Fruit fly (Drosophila melanogaster) whole organism, wandering third instar larva: ENCODE measurements around the gene CG3655.
A peak's percentile ranks its signal among the peaks of the same experiment; 100 is the strongest.

Experiments
- Abd-B ChIP-seq: fragments of >200 bp; optimal IDR thresholded peaks from 2 replicates; lab custom pipeline; 2017; ENCODE audit warnings: missing biosample characterization, missing genetic modification characterization
- CG32264 ChIP-seq: fragments of 200-800 bp; sonication (Bioruptor generic); optimal IDR thresholded peaks from 2 replicates; lab custom pipeline; 2016; ENCODE audit warnings: missing biosample characterization, missing genetic modification characterization
- CG9705 ChIP-seq: fragments of 200-800 bp; sonication (Bioruptor generic); optimal IDR thresholded peaks from 2 replicates; lab custom pipeline; 2018; ENCODE audit warnings: missing biosample characterization, mild to moderate bottlenecking, missing genetic modification characterization
- CrebA ChIP-seq: fragments of 200-800 bp; sonication (Bioruptor generic); optimal IDR thresholded peaks from 2 replicates; lab custom pipeline; 2016; ENCODE audit warnings: missing biosample characterization, mild to moderate bottlenecking, missing genetic modification characterization, borderline replicate concordance
- Dif ChIP-seq: fragments of 200-275, 200-300 bp; sonication (Bioruptor generic); optimal IDR thresholded peaks from 2 replicates; lab custom pipeline; 2018; ENCODE audit warnings: missing biosample characterization, missing genetic modification characterization; ENCODE audit not compliant: partially characterized antibody
- GATAd ChIP-seq: sonication (Bioruptor generic); optimal IDR thresholded peaks from 2 replicates; lab custom pipeline; 2016; ENCODE audit warnings: missing biosample characterization, missing genetic modification characterization
- HLH106 ChIP-seq: fragments of 200-800 bp; optimal IDR thresholded peaks from 3 replicates; lab custom pipeline; 2019; ENCODE audit warnings: missing biosample characterization, mild to moderate bottlenecking, missing genetic modification characterization, moderate library complexity
- Hnf4 ChIP-seq: fragments of 200-800 bp; sonication (Bioruptor generic); optimal IDR thresholded peaks from 2 replicates; lab custom pipeline; 2016; ENCODE audit warnings: missing biosample characterization, mild to moderate bottlenecking, missing genetic modification characterization
- Hr78 ChIP-seq: fragments of >200 bp; optimal IDR thresholded peaks from 2 replicates; lab custom pipeline; 2017; ENCODE audit warnings: missing biosample characterization, missing genetic modification characterization
- Hr83 ChIP-seq: fragments of 200-300 bp; sonication (Bioruptor generic); optimal IDR thresholded peaks from 2 replicates; lab custom pipeline; 2016; ENCODE audit warnings: missing biosample characterization, mild to moderate bottlenecking, missing genetic modification characterization, moderate library complexity; ENCODE audit not compliant: poor library complexity, severe bottlenecking
- Jra ChIP-seq: sonication (Bioruptor generic); optimal IDR thresholded peaks from 2 replicates; lab custom pipeline; 2016; ENCODE audit warnings: missing biosample characterization, missing genetic modification characterization
- N ChIP-seq: fragments of >200 bp; optimal IDR thresholded peaks from 2 replicates; lab custom pipeline; 2018; ENCODE audit warnings: missing biosample characterization, missing external identifiers, missing genetic modification characterization
- OdsH ChIP-seq: fragments of 200-800 bp; sonication (Bioruptor generic); optimal IDR thresholded peaks from 2 replicates; lab custom pipeline; 2016; ENCODE audit warnings: missing biosample characterization, mild to moderate bottlenecking, missing genetic modification characterization
- Rel ChIP-seq, 2 experiments: fragments of 200-800 bp; sonication (Bioruptor generic) in 1 of 2; optimal IDR thresholded peaks; 2 replicates in 1 of 2; 3 replicates in 1 of 2; lab custom pipeline; 2016 to 2019; ENCODE audit warnings: mild to moderate bottlenecking in 2 of 2, missing biosample characterization in 2 of 2, missing genetic modification characterization in 2 of 2, moderate library complexity in 1 of 2
- Vsx2 ChIP-seq: fragments of 200-300, 225-300 bp; sonication (Bioruptor generic); optimal IDR thresholded peaks from 2 replicates; lab custom pipeline; 2018; ENCODE audit warnings: missing biosample characterization, missing genetic modification characterization; ENCODE audit not compliant: partially characterized antibody
- br ChIP-seq: fragments of 200-800 bp; sonication (Bioruptor generic); optimal IDR thresholded peaks from 2 replicates; lab custom pipeline; 2016; ENCODE audit warnings: missing biosample characterization, missing genetic modification characterization
- brk ChIP-seq: fragments of 200-800 bp; sonication (Bioruptor generic); optimal IDR thresholded peaks from 2 replicates; lab custom pipeline; 2016; ENCODE audit warnings: missing biosample characterization, mild to moderate bottlenecking, missing genetic modification characterization
- dl ChIP-seq, 2 experiments: fragments of 175-275, 200-275 bp in 1 of 2; fragments of 200-275 bp in 1 of 2; sonication (Bioruptor generic); optimal IDR thresholded peaks; lab custom pipeline; 2018; ENCODE audit warnings: mild to moderate bottlenecking in 2 of 2, missing biosample characterization in 2 of 2, missing genetic modification characterization in 2 of 2, moderate library complexity in 2 of 2; ENCODE audit not compliant: partially characterized antibody in 2 of 2, insufficient read depth in 1 of 2
- dsf ChIP-seq: sonication (Bioruptor generic); optimal IDR thresholded peaks from 2 replicates; lab custom pipeline; 2016; ENCODE audit warnings: missing biosample characterization, missing genetic modification characterization, borderline replicate concordance
- fru ChIP-seq: fragments of 200-800 bp; sonication (Bioruptor generic); optimal IDR thresholded peaks from 3 replicates; lab custom pipeline; 2016; ENCODE audit warnings: missing biosample characterization, mild to moderate bottlenecking, missing genetic modification characterization
- h ChIP-seq: fragments of 200-800 bp; sonication (Bioruptor generic); optimal IDR thresholded peaks from 3 replicates; lab custom pipeline; 2016; ENCODE audit warnings: missing biosample characterization, mild to moderate bottlenecking, missing genetic modification characterization
- jim ChIP-seq: fragments of 175-275, 200-325 bp; sonication (Bioruptor generic); optimal IDR thresholded peaks from 2 replicates; lab custom pipeline; 2016; ENCODE audit warnings: missing biosample characterization, mild to moderate bottlenecking, missing genetic modification characterization
- lola ChIP-seq: fragments of >200 bp; optimal IDR thresholded peaks from 2 replicates; lab custom pipeline; 2017; ENCODE audit warnings: missing biosample characterization, missing genetic modification characterization
- pan ChIP-seq: fragments of >200 bp; optimal IDR thresholded peaks from 2 replicates; lab custom pipeline; 2017
- psq ChIP-seq: fragments of 200-800 bp; sonication (Bioruptor generic); optimal IDR thresholded peaks from 3 replicates; lab custom pipeline; 2017; ENCODE audit warnings: missing biosample characterization, mild to moderate bottlenecking, missing genetic modification characterization, moderate library complexity
- rgr ChIP-seq: fragments of 200-800 bp; sonication (Bioruptor generic); optimal IDR thresholded peaks from 3 replicates; lab custom pipeline; 2016; ENCODE audit warnings: missing biosample characterization, mild to moderate bottlenecking, missing genetic modification characterization
- sage ChIP-seq: fragments of 200-800 bp; sonication (Bioruptor generic); optimal IDR thresholded peaks from 2 replicates; lab custom pipeline; 2016; ENCODE audit warnings: missing biosample characterization, mild to moderate bottlenecking, missing genetic modification characterization
- sv ChIP-seq: fragments of 200-800 bp; sonication (Bioruptor generic); optimal IDR thresholded peaks from 3 replicates; lab custom pipeline; 2016; ENCODE audit warnings: missing biosample characterization, missing genetic modification characterization
- tai ChIP-seq: sonication (Bioruptor generic); optimal IDR thresholded peaks from 2 replicates; lab custom pipeline; 2016; ENCODE audit warnings: missing biosample characterization, missing genetic modification characterization
- usp ChIP-seq: fragments of >200 bp; optimal IDR thresholded peaks from 2 replicates; lab custom pipeline; 2017; ENCODE audit warnings: missing biosample characterization, missing genetic modification characterization
- woc ChIP-seq: sonication (Bioruptor generic); optimal IDR thresholded peaks from 2 replicates; lab custom pipeline; 2016; ENCODE audit warnings: missing biosample characterization, mild to moderate bottlenecking, missing genetic modification characterization

The CG3655 gene

dm6 chrX:1170117-1170878 is 35.6 kb upstream of the CG3655 start, which contains the start of gene CG11378:
Gene CG11378, plus strand, starts transcription at chrX:1170828.
- TF ChIP-seq fru (GFP tag; lab: Kevin White, UChicago): peak; percentile 4
- no peak for TF ChIP-seq CG9705 (GFP tag; lab: Kevin White, UChicago)
- no peak for TF ChIP-seq h (GFP tag; lab: Kevin White, UChicago)
- TF ChIP-seq, all 38 proteins: peak for 1

DNA sequence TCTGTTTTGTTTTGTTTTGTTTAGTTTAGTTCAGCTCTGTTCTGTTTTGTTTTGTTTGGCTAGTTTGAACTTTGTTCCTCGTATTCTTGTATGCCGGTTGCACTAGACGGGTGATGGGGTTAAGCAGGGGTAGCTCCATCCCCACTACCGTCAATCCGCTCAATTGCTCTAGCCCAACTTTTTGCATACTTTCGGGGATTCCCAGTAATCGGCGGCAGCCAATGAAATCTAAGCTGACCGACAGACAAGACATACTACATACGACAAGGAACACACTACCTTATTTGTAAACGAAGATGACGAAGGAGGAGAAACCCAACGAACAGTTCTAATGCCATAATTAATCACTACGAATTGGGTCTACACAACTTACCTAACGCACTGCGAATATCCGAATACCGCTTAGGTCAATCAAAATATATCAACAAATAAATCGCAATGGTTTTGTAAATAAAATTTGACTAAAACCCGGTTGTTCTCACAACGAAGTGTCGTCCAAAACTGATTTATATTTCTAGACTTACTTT is 27.3 kb upstream of the CG3655 start, which contains the start of gene eIF4E7:
TSS of gene eIF4E7 (minus strand) at position 477 of the 527 bp plus-strand sequence.
- TF ChIP-seq CG32264 (GFP tag; lab: Kevin White, UChicago) (no peak), Vsx2 (GFP tag; lab: Kevin White, UChicago) (no peak), CrebA (GFP tag; lab: Kevin White, UChicago) (no peak), br (GFP tag; lab: Kevin White, UChicago) (no peak), lola (GFP tag; lab: Kevin White, UChicago) (no peak), Rel (GFP tag; optimal IDR thresholded peaks at IDR 0.05; lab: Kevin White, UChicago) (no peak), Rel (tag; optimal IDR thresholded peaks at IDR 0.05; lab: Kevin White, UChicago) (no peak), rgr (GFP tag; lab: Kevin White, UChicago) (no peak), GATAd (GFP tag; lab: Kevin White, UChicago) (no peak), h (GFP tag; lab: Kevin White, UChicago) (no peak), usp (GFP tag; lab: Kevin White, UChicago) (no peak), psq (GFP tag; lab: Kevin White, UChicago) (no peak), Abd-B (GFP tag; lab: Kevin White, UChicago) (no peak), Jra (no peak), sv (GFP tag; lab: Kevin White, UChicago) (no peak)
- TF ChIP-seq, all 38 proteins: peak for 0

DNA sequence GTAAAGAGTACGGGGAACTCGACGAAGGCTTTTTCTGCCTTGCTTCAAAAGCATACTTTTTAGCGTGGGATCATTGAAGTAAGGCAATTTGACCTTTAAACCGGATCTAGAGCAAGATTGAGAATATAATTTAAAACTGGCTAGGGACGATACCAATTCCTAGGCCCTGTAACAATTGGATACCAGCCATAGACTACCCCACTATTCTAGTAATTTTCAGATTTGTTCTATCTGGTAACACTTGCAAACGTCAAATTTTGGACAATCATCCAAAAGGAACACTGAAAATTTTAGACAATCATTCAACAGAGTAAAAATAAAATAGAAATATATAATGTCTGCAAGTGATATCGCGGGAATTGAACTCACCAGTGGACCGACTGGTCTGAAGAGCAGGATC is 10.6 kb upstream of the CG3655 start, which contains the start of gene CG14628:
TSS of gene CG14628 (plus strand) at position 301 of the 400 bp plus-strand sequence.
- no peak for TF ChIP-seq CG9705 (GFP tag; lab: Kevin White, UChicago)
- no peak for TF ChIP-seq N
- no peak for TF ChIP-seq h (GFP tag; lab: Kevin White, UChicago)
- TF ChIP-seq br (GFP tag; lab: Kevin White, UChicago): no peak
- TF ChIP-seq brk: no peak
- TF ChIP-seq Hnf4 (GFP tag; lab: Kevin White, UChicago): no peak
- no peak for TF ChIP-seq rgr (GFP tag; lab: Kevin White, UChicago)
- no peak for TF ChIP-seq OdsH (GFP tag; lab: Kevin White, UChicago)
- no peak for TF ChIP-seq pan
- TF ChIP-seq Abd-B (GFP tag; lab: Kevin White, UChicago): no peak
- no peak for TF ChIP-seq Hr78 (GFP tag; lab: Kevin White, UChicago)
- TF ChIP-seq jim (GFP tag; lab: Kevin White, UChicago): no peak
- TF ChIP-seq dsf (GFP tag; lab: Kevin White, UChicago): no peak
- TF ChIP-seq HLH106 (tag; lab: Kevin White, UChicago): no peak
- TF ChIP-seq CG32264 (GFP tag; lab: Kevin White, UChicago): no peak
- TF ChIP-seq GATAd (GFP tag; lab: Kevin White, UChicago): no peak
- no peak for TF ChIP-seq woc (GFP tag; lab: Kevin White, UChicago)
- TF ChIP-seq Vsx2 (GFP tag; lab: Kevin White, UChicago): no peak
- no peak for TF ChIP-seq tai

dm6 chrX:1142567-1143347 is 8.1 kb upstream of the CG3655 start:
- TF ChIP-seq h (GFP tag; lab: Kevin White, UChicago) (no peak), Dif (no peak), Jra (no peak), psq (GFP tag; lab: Kevin White, UChicago) (no peak), woc (GFP tag; lab: Kevin White, UChicago) (no peak), sage (GFP tag; lab: Kevin White, UChicago) (no peak), GATAd (GFP tag; lab: Kevin White, UChicago) (no peak), Rel (GFP tag; optimal IDR thresholded peaks at IDR 0.05; lab: Kevin White, UChicago) (no peak), Rel (tag; optimal IDR thresholded peaks at IDR 0.05; lab: Kevin White, UChicago) (no peak), OdsH (GFP tag; lab: Kevin White, UChicago) (no peak), dl (GFP tag; optimal IDR thresholded peaks at IDR 0.05; lab: Kevin White, UChicago; ENCODE audit: insufficient read depth in 1 of 2, partially characterized antibody in 2 of 2) (no peak), CrebA (GFP tag; lab: Kevin White, UChicago) (no peak), pan (no peak), Hr78 (GFP tag; lab: Kevin White, UChicago) (no peak), Hnf4 (GFP tag; lab: Kevin White, UChicago) (no peak), rgr (GFP tag; lab: Kevin White, UChicago) (no peak), HLH106 (tag; lab: Kevin White, UChicago) (no peak), CG32264 (GFP tag; lab: Kevin White, UChicago) (no peak), Hr83 (GFP tag; lab: Kevin White, UChicago) (no peak)
